Worm (Caenorhabditis elegans) whole organism, L3 larva: ENCODE results near the gene C08F11.3.
"Not testable (repeated sequence)": the region's sequence is repeated elsewhere in the genome, so short reads cannot be mapped to it uniquely, and the experiment has no call there.

Experiments
- ZK546.5 ChIP-seq: sonication (generic microtip); optimal IDR thresholded peaks from 2 replicates; lab custom pipeline; 2017; ENCODE audit warnings: missing biosample characterization, missing genetic modification characterization
- aly-2 ChIP-seq: fragments of 150-350 bp; optimal IDR thresholded peaks from 2 replicates; lab custom pipeline; 2014; ENCODE audit warnings: missing biosample characterization, missing genetic modification characterization
- ama-1 ChIP-seq: fragments of 150-350 bp; optimal IDR thresholded peaks from 2 replicates; lab custom pipeline; 2018
- ceh-28 ChIP-seq: fragments of 150-350 bp; optimal IDR thresholded peaks from 2 replicates; lab custom pipeline; 2014; ENCODE audit warnings: missing biosample characterization, missing genetic modification reagents, missing genetic modification characterization
- ceh-82 ChIP-seq: fragments of 150-350 bp; optimal IDR thresholded peaks from 2 replicates; lab custom pipeline; 2014; ENCODE audit warnings: missing biosample characterization, missing genetic modification characterization
- ceh-9 ChIP-seq: sonication (generic microtip); optimal IDR thresholded peaks from 2 replicates; lab custom pipeline; 2018; ENCODE audit warnings: missing biosample characterization, missing genetic modification characterization
- egl-27 ChIP-seq: sonication (generic microtip); optimal IDR thresholded peaks from 4 replicates; lab custom pipeline; 2017; ENCODE audit warnings: missing biosample characterization, missing genetic modification reagents, missing genetic modification characterization
- egl-5 ChIP-seq: fragments of 150-350 bp; optimal IDR thresholded peaks from 2 replicates; lab custom pipeline; 2017; ENCODE audit warnings: missing biosample characterization, missing genetic modification reagents, missing genetic modification characterization, inconsistent platforms
- elt-1 ChIP-seq: fragments of 150-350 bp; optimal IDR thresholded peaks from 2 replicates; lab custom pipeline; 2014; ENCODE audit warnings: missing biosample characterization, missing genetic modification characterization
- eor-1 ChIP-seq, 2 experiments: fragments of 150-350 bp; optimal IDR thresholded peaks; 2 replicates each; lab custom pipeline; 2014 to 2018; ENCODE audit warnings: missing biosample characterization in 2 of 2, missing genetic modification characterization in 2 of 2
- fkh-2 ChIP-seq: fragments of 150-350 bp; optimal IDR thresholded peaks from 2 replicates; lab custom pipeline; 2014; ENCODE audit warnings: missing biosample characterization, missing genetic modification reagents, missing genetic modification characterization
- hmg-11 ChIP-seq: sonication (generic microtip); optimal IDR thresholded peaks from 2 replicates; lab custom pipeline; 2016; ENCODE audit warnings: missing genetic modification characterization, missing compliant biosample characterization
- jun-1 ChIP-seq: fragments of 150-350 bp; optimal IDR thresholded peaks from 2 replicates; lab custom pipeline; 2014; ENCODE audit warnings: missing biosample characterization, missing genetic modification reagents, missing genetic modification characterization
- lin-39 ChIP-seq: fragments of 150-350 bp; optimal IDR thresholded peaks from 2 replicates; lab custom pipeline; 2018; ENCODE audit warnings: missing biosample characterization, missing genetic modification reagents, missing genetic modification characterization
- lsy-12 ChIP-seq: sonication (generic microtip); optimal IDR thresholded peaks from 2 replicates; lab custom pipeline; 2016; ENCODE audit warnings: mild to moderate bottlenecking, missing genetic modification characterization, missing compliant biosample characterization
- mdl-1 ChIP-seq: fragments of 150-350 bp; optimal IDR thresholded peaks from 2 replicates; lab custom pipeline; 2014; ENCODE audit warnings: missing biosample characterization, missing genetic modification characterization
- nfya-1 ChIP-seq: sonication (generic microtip); optimal IDR thresholded peaks from 2 replicates; lab custom pipeline; 2017; ENCODE audit warnings: missing genetic modification characterization, mild to moderate bottlenecking, missing compliant biosample characterization, antibody characterized with exemption, moderate library complexity; ENCODE audit not compliant: insufficient read depth
- nhr-11 ChIP-seq: fragments of 150-350 bp; optimal IDR thresholded peaks from 2 replicates; lab custom pipeline; 2014; ENCODE audit warnings: missing biosample characterization, missing genetic modification characterization
- nhr-23 ChIP-seq: fragments of 150-350 bp; optimal IDR thresholded peaks from 2 replicates; lab custom pipeline; 2014; ENCODE audit warnings: missing biosample characterization, missing genetic modification reagents, missing genetic modification characterization
- nhr-25 ChIP-seq: sonication (generic microtip); optimal IDR thresholded peaks from 2 replicates; lab custom pipeline; 2017; ENCODE audit warnings: missing biosample characterization, missing genetic modification characterization
- nhr-28 ChIP-seq: fragments of 150-350 bp; optimal IDR thresholded peaks from 2 replicates; lab custom pipeline; 2014; ENCODE audit warnings: missing biosample characterization, missing genetic modification characterization
- nhr-76 ChIP-seq: fragments of 150-350 bp; sonication (generic microtip); optimal IDR thresholded peaks from 5 replicates; lab custom pipeline; 2014; ENCODE audit warnings: missing biosample characterization, missing genetic modification characterization
- nhr-77 ChIP-seq: fragments of 150-350 bp; optimal IDR thresholded peaks from 2 replicates; lab custom pipeline; 2014; ENCODE audit warnings: missing biosample characterization, missing genetic modification characterization
- pqm-1 ChIP-seq: fragments of 150-350 bp; optimal IDR thresholded peaks from 2 replicates; lab custom pipeline; 2017; ENCODE audit warnings: missing biosample characterization, missing genetic modification characterization, inconsistent platforms
- sea-2 ChIP-seq: fragments of 150-350 bp; sonication (generic microtip); optimal IDR thresholded peaks from 4 replicates; lab custom pipeline; 2014; ENCODE audit warnings: missing biosample characterization, missing genetic modification reagents, missing genetic modification characterization
- tbx-2 ChIP-seq: sonication (generic microtip); optimal IDR thresholded peaks from 2 replicates; lab custom pipeline; 2016; ENCODE audit warnings: mild to moderate bottlenecking, missing genetic modification characterization, missing compliant biosample characterization
- ztf-4 ChIP-seq: fragments of 150-350 bp; optimal IDR thresholded peaks from 2 replicates; lab custom pipeline; 2014; ENCODE audit warnings: missing biosample characterization, missing genetic modification characterization

The C08F11.3 gene

ce11 chrIV:13651411-13651810, 32.1 kb downstream of the C08F11.3 start, which contains the start of gene C08F11.12:
C08F11.12 (minus strand) TSS chrIV:13651511.
- TF ChIP-seq nhr-25 (tag; lab: Kevin White, UChicago); nhr-77; ceh-28 (tag; lab: Kevin White, UChicago): not testable (repeated sequence)
- TF ChIP-seq, all 47 proteins: peak for 0; not testable (repeated sequence) for 47

ce11 chrIV:13652023-13652422, 32.7 kb downstream of the C08F11.3 start, which contains the start of gene Y45F10C.6:
Y45F10C.6 (plus strand) TSS chrIV:13652323.
- not testable (repeated sequence) for TF ChIP-seq tbx-2, nfya-1, mdl-1

DNA sequence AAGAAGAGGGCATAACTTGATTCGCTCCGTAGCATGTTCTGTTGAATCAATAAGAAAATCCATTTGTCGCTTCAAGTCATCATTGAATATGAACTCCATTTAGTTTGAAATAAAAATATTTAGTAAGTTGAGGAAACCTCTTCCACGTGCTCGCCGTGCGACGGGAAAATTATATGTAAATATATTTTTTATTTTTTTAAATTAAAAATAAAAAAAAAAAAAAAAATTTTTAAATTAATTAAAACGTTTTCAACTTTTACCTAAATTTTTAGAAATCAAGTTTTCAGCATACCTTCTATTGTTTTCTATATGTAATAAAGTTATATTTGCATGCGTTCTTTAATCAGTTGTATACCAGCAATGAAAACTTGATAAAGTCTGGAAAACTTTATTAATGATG, 40.1 kb downstream of the C08F11.3 start, which contains the start of gene Y45F10C.1:
Gene Y45F10C.1, minus strand, starts transcription at position 101 of the 400 bp plus-strand sequence.
- TF ChIP-seq ceh-82 (tag; lab: Kevin White, UChicago); ceh-9 (tag; lab: Kevin White, UChicago); sea-2 (GFP tag; lab: Kevin White, UChicago): not testable (repeated sequence)

DNA sequence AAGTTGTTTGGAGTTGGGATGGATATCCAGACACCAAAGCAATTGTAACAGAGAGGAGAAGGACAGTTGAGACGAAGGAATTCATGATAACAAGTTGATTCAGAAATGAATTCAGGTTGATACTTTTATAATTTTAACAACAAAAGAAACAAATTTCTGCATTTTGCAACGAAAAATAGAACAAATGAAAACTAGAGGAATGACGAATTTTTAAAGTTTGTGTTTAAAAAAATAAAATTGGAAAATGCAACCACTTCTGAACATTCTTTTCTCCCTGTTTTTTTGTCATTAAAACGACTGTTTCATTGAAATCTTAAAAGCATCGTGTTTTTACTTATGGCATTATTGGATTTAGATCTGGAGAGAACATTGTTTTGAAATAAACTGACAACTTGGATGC, 43.3 kb downstream of the C08F11.3 start, which contains the start of gene Y45F10C.2:
Gene Y45F10C.2, minus strand, starts transcription at position 101 of the 400 bp plus-strand sequence.
- not testable (repeated sequence) for TF ChIP-seq elt-1 (tag; lab: Kevin White, UChicago); lsy-12 (tag; lab: Kevin White, UChicago); ama-1 (lab: Kevin White, UChicago)

DNA sequence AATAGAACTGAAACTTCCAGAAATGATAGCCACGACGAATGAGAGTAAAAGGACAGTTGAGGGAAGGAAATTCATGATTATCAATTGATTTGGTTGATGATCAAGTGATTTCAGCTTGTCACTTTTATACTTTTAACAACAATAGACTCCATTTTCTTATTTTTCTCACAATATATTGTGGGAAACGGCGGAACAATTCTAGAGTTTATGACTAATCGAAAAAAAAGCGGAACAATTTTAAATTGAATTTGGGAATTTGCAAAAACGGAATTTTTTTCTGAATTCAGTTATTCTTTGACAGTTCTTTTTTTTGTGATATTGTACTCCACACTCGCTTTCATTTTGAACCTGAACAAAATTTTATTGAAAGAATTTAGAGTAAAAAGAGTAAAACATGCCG, 44.8 kb downstream of the C08F11.3 start, which contains the start of gene Y45F10C.4:
Gene Y45F10C.4, minus strand, starts transcription at position 101 of the 400 bp plus-strand sequence.
- no peak for TF ChIP-seq fkh-2 (tag; lab: Kevin White, UChicago)
- TF ChIP-seq ZK546.5 = no peak
- TF ChIP-seq egl-27 = no peak

ce11 chrIV:13665073-13665472, 45.8 kb downstream of the C08F11.3 start:
- TF ChIP-seq ceh-9 (tag; lab: Kevin White, UChicago) (no peak), egl-5 (tag; lab: Kevin White, UChicago) (no peak), jun-1 (tag; lab: Kevin White, UChicago) (no peak), nhr-28 (tag; lab: Kevin White, UChicago) (no peak), hmg-11 (tag; lab: Kevin White, UChicago) (no peak), lsy-12 (tag; lab: Kevin White, UChicago) (no peak)

- no peak for TF ChIP-seq jun-1 (tag; lab: Kevin White, UChicago)
- TF ChIP-seq aly-2 (tag; lab: Kevin White, UChicago) = no peak
- no peak for TF ChIP-seq nhr-28 (tag; lab: Kevin White, UChicago)
- TF ChIP-seq nfya-1 = no peak
- TF ChIP-seq ztf-4 = no peak
- no peak for TF ChIP-seq nhr-23 (tag; lab: Kevin White, UChicago)
- TF ChIP-seq pqm-1 (tag; lab: Kevin White, UChicago) = no peak
- no peak for TF ChIP-seq nhr-11 (tag; lab: Kevin White, UChicago)
- no peak for TF ChIP-seq tbx-2
- no peak for TF ChIP-seq nhr-76 (tag; lab: Kevin White, UChicago)
- TF ChIP-seq lin-39 = no peak
- TF ChIP-seq eor-1 (tag; optimal IDR thresholded peaks at IDR 0.05; lab: Kevin White, UChicago) = no peak
Measured at ce11 chrIV:13666849-13667430, 47.6 kb downstream of the C08F11.3 start, which contains the start of gene fbxa-215. fbxa-215 (minus strand) TSS chrIV:13666909.
